Fruit fly (Drosophila melanogaster) whole organism, embryonic: Measurements from ENCODE around the gene temp.

Experiments
- Aef1 ChIP-seq: fragments of 200-800 bp; sonication (Bioruptor generic); IDR thresholded peaks from 3 replicates; pipeline ENCODE4 v1.3.6; 2022; ENCODE audit warnings: missing biosample characterization, missing genetic modification characterization
- Awh ChIP-seq: fragments of 200-800 bp; sonication (Bioruptor generic); IDR thresholded peaks from 2 replicates; pipeline ENCODE4, ENCODE4 v1.3.6; 2022; ENCODE audit warnings: missing biosample characterization, missing genetic modification characterization
- C15 ChIP-seq: fragments of 200-800 bp; sonication (Bioruptor generic); IDR thresholded peaks from 3 replicates; pipeline ENCODE4 v1.3.6; 2022; ENCODE audit warnings: missing biosample characterization, missing genetic modification characterization
- CG10209 ChIP-seq: fragments of 200-800 bp; sonication (Bioruptor generic); optimal IDR thresholded peaks from 3 replicates; lab custom pipeline; 2017; ENCODE audit warnings: missing biosample characterization, mild to moderate bottlenecking, missing genetic modification characterization, missing genetic modification reagents
- CG10321 ChIP-seq: fragments of 200-800 bp; sonication (Bioruptor generic); IDR thresholded peaks from 2 replicates; pipeline ENCODE4 v1.3.6; 2022; ENCODE audit warnings: missing biosample characterization, missing genetic modification characterization
- CG11247 ChIP-seq: fragments of 200-800 bp; sonication (Bioruptor generic); IDR thresholded peaks from 2 replicates; pipeline ENCODE4 v1.3.6; 2022; ENCODE audit warnings: missing biosample characterization, missing genetic modification characterization
- CG11504 ChIP-seq: fragments of 200-800 bp; sonication (Bioruptor generic); optimal IDR thresholded peaks from 3 replicates; lab custom pipeline; 2019; ENCODE audit warnings: missing biosample characterization, mild to moderate bottlenecking, missing genetic modification characterization, moderate library complexity
- CG11696 ChIP-seq: fragments of 200-800 bp; sonication (Bioruptor generic); IDR thresholded peaks from 2 replicates; pipeline ENCODE4 v1.3.6; 2022; ENCODE audit warnings: missing biosample characterization, missing genetic modification characterization
- CG13123 ChIP-seq: fragments of 200-800 bp; sonication (Bioruptor generic); optimal IDR thresholded peaks from 2 replicates; lab custom pipeline; 2016; ENCODE audit warnings: missing biosample characterization, missing genetic modification characterization
- CG13424 ChIP-seq: fragments of 200-800 bp; sonication (Bioruptor generic); optimal IDR thresholded peaks from 2 replicates; lab custom pipeline; 2019; ENCODE audit warnings: missing biosample characterization, mild to moderate bottlenecking, missing genetic modification characterization, moderate library complexity
- CG13894 ChIP-seq: fragments of 200-800 bp; sonication (Bioruptor generic); optimal IDR thresholded peaks from 3 replicates; lab custom pipeline; 2018; ENCODE audit warnings: missing biosample characterization, mild to moderate bottlenecking, missing genetic modification characterization, moderate library complexity
- CG14667 ChIP-seq: fragments of 200-800 bp; sonication (Bioruptor generic); IDR thresholded peaks from 2 replicates; pipeline ENCODE4 v1.3.6; 2022; ENCODE audit warnings: missing biosample characterization, missing genetic modification characterization
- CG14965 ChIP-seq: fragments of 200-800 bp; sonication (Bioruptor generic); optimal IDR thresholded peaks from 2 replicates; lab custom pipeline; 2016; ENCODE audit warnings: missing biosample characterization, missing genetic modification characterization, borderline replicate concordance
- CG1529 ChIP-seq: fragments of 200-800 bp; sonication (Bioruptor generic); optimal IDR thresholded peaks from 3 replicates; lab custom pipeline; 2018; ENCODE audit warnings: missing biosample characterization, missing genetic modification characterization
- CG15696 ChIP-seq: fragments of 200-800 bp; sonication (Bioruptor generic); optimal IDR thresholded peaks from 2 replicates; lab custom pipeline; 2019; ENCODE audit warnings: missing biosample characterization, mild to moderate bottlenecking, missing genetic modification characterization, moderate library complexity
- CG1792 ChIP-seq: fragments of 200-800 bp; sonication (Bioruptor generic); optimal IDR thresholded peaks from 2 replicates; lab custom pipeline; 2016; ENCODE audit warnings: missing biosample characterization, missing genetic modification characterization
- CG2120 ChIP-seq: fragments of 200-800 bp; sonication (Bioruptor generic); optimal IDR thresholded peaks from 3 replicates; lab custom pipeline; 2016; ENCODE audit warnings: missing biosample characterization, missing genetic modification characterization
- CG2129 ChIP-seq: fragments of 200-800 bp; sonication (Bioruptor generic); IDR thresholded peaks from 2 replicates; pipeline ENCODE4 v1.3.6; 2022; ENCODE audit warnings: missing biosample characterization, missing genetic modification characterization; ENCODE audit not compliant: partially characterized antibody
- CG2889 ChIP-seq: fragments of 200-800 bp; sonication (Bioruptor generic); IDR thresholded peaks from 3 replicates; pipeline ENCODE4 v1.3.6; 2022; ENCODE audit warnings: missing biosample characterization, missing genetic modification characterization
- CG4820 ChIP-seq: fragments of 200-800 bp; sonication (Bioruptor generic); optimal IDR thresholded peaks from 3 replicates; lab custom pipeline; 2016; ENCODE audit warnings: missing biosample characterization, missing genetic modification characterization
- CG5245 ChIP-seq: fragments of 200-800 bp; sonication (Bioruptor generic); optimal IDR thresholded peaks from 3 replicates; lab custom pipeline; 2016; ENCODE audit warnings: missing biosample characterization, missing genetic modification characterization
- CG7357 ChIP-seq: fragments of 200-800 bp; sonication (Bioruptor generic); IDR thresholded peaks from 3 replicates; pipeline ENCODE4 v1.3.6; 2022; ENCODE audit warnings: missing biosample characterization, missing genetic modification characterization
- CG8388 ChIP-seq: fragments of 200-800 bp; sonication (Bioruptor generic); optimal IDR thresholded peaks from 2 replicates; lab custom pipeline; 2019; ENCODE audit warnings: missing biosample characterization, mild to moderate bottlenecking, missing genetic modification characterization, moderate library complexity
- CG8944 ChIP-seq: fragments of 200-800 bp; sonication (Bioruptor generic); optimal IDR thresholded peaks from 3 replicates; lab custom pipeline; 2016; ENCODE audit warnings: missing biosample characterization, missing genetic modification characterization
- CTCF ChIP-seq: fragments of 200-800 bp; sonication (Bioruptor generic); optimal IDR thresholded peaks from 2 replicates; lab custom pipeline; 2017; ENCODE audit warnings: missing biosample characterization, mild to moderate bottlenecking, missing genetic modification characterization, moderate library complexity
- D19B ChIP-seq: fragments of 200-800 bp; sonication (Bioruptor generic); optimal IDR thresholded peaks from 2 replicates; lab custom pipeline; 2017; ENCODE audit warnings: missing biosample characterization, mild to moderate bottlenecking, missing genetic modification characterization
- Doc2 ChIP-seq: fragments of 200-800 bp; sonication (Bioruptor generic); IDR thresholded peaks from 2 replicates; pipeline ENCODE4 v1.3.6; 2022; ENCODE audit warnings: missing biosample characterization, missing genetic modification characterization
- Mad ChIP-seq: fragments of 200-800 bp; sonication (Bioruptor generic); optimal IDR thresholded peaks from 2 replicates; lab custom pipeline; 2016; ENCODE audit warnings: missing biosample characterization, missing genetic modification characterization
- Nf-YC ChIP-seq: fragments of 200-800 bp; optimal IDR thresholded peaks from 3 replicates; lab custom pipeline; 2019; ENCODE audit warnings: missing biosample characterization, mild to moderate bottlenecking, missing genetic modification characterization, moderate library complexity
- NfI ChIP-seq: fragments of 200-800 bp; sonication (Bioruptor generic); optimal IDR thresholded peaks from 3 replicates; lab custom pipeline; 2018; ENCODE audit warnings: missing biosample characterization, mild to moderate bottlenecking, missing genetic modification characterization, moderate library complexity
- Taf1 ChIP-seq: fragments of 200-800 bp; sonication (Bioruptor generic); IDR thresholded peaks from 2 replicates; pipeline ENCODE4 v1.3.6; 2022; ENCODE audit warnings: missing biosample characterization, missing genetic modification characterization
- YL-1 ChIP-seq: fragments of 200-800 bp; sonication (Bioruptor generic); optimal IDR thresholded peaks from 3 replicates; lab custom pipeline; 2017; ENCODE audit warnings: missing biosample characterization, mild to moderate bottlenecking, missing genetic modification characterization
- ara ChIP-seq: fragments of 200-800 bp; sonication (Bioruptor generic); IDR thresholded peaks from 2 replicates; pipeline ENCODE4 v1.3.6; 2022; ENCODE audit warnings: missing biosample characterization, missing genetic modification characterization
- fd64A ChIP-seq: fragments of 200-800 bp; sonication (Bioruptor generic); optimal IDR thresholded peaks from 3 replicates; lab custom pipeline; 2018; ENCODE audit warnings: missing biosample characterization, mild to moderate bottlenecking, missing genetic modification characterization
- gfzf ChIP-seq: fragments of 200-800 bp; sonication (Bioruptor generic); optimal IDR thresholded peaks from 2 replicates; lab custom pipeline; 2016; ENCODE audit warnings: missing biosample characterization, mild to moderate bottlenecking, missing genetic modification characterization, moderate library complexity
- gsb ChIP-seq: fragments of 200-800 bp; sonication (Bioruptor generic); IDR thresholded peaks from 2 replicates; pipeline ENCODE4 v1.3.6; 2022; ENCODE audit warnings: missing biosample characterization, missing genetic modification characterization
- inv ChIP-seq: fragments of 200-800 bp; sonication (Bioruptor generic); IDR thresholded peaks from 2 replicates; pipeline ENCODE4 v1.3.6; 2022; ENCODE audit warnings: missing biosample characterization, missing genetic modification characterization; ENCODE audit not compliant: partially characterized antibody
- jing ChIP-seq: fragments of 200-800 bp; sonication (Bioruptor generic); optimal IDR thresholded peaks from 2 replicates; lab custom pipeline; 2018; ENCODE audit warnings: missing biosample characterization, mild to moderate bottlenecking, missing genetic modification characterization
- kah ChIP-seq: fragments of 200-800 bp; sonication (Bioruptor generic); optimal IDR thresholded peaks from 2 replicates; lab custom pipeline; 2018; ENCODE audit warnings: missing biosample characterization, mild to moderate bottlenecking, missing genetic modification characterization
- ken ChIP-seq: fragments of 200-800 bp; sonication (Bioruptor generic); IDR thresholded peaks from 3 replicates; pipeline ENCODE4 v1.3.6; 2022; ENCODE audit warnings: missing biosample characterization, missing genetic modification characterization
- lmd ChIP-seq: fragments of 200-800 bp; sonication (Bioruptor generic); IDR thresholded peaks from 2 replicates; pipeline ENCODE4 v1.3.6; 2022; ENCODE audit warnings: missing biosample characterization, missing genetic modification characterization
- luna ChIP-seq: fragments of 200-800 bp; sonication (Bioruptor generic); optimal IDR thresholded peaks from 2 replicates; lab custom pipeline; 2016; ENCODE audit warnings: missing biosample characterization, missing genetic modification characterization
- oc ChIP-seq: fragments of 200-800 bp; sonication (Bioruptor generic); optimal IDR thresholded peaks from 2 replicates; lab custom pipeline; 2018; ENCODE audit warnings: missing biosample characterization, mild to moderate bottlenecking, missing genetic modification characterization, moderate library complexity
- pho ChIP-seq: fragments of 200-800 bp; sonication (Bioruptor generic); optimal IDR thresholded peaks from 2 replicates; lab custom pipeline; 2016; ENCODE audit warnings: missing biosample characterization, missing genetic modification characterization
- rib ChIP-seq: fragments of 200-800 bp; sonication (Bioruptor generic); IDR thresholded peaks from 2 replicates; pipeline ENCODE4 v1.3.6; 2022; ENCODE audit warnings: missing biosample characterization, missing genetic modification characterization
- row ChIP-seq: fragments of 200-800 bp; sonication (Bioruptor generic); IDR thresholded peaks from 3 replicates; pipeline ENCODE4 v1.3.6; 2022; ENCODE audit warnings: missing biosample characterization, missing genetic modification characterization
- unpg ChIP-seq: fragments of 200-800 bp; sonication (Bioruptor generic); optimal IDR thresholded peaks from 3 replicates; lab custom pipeline; 2018; ENCODE audit warnings: missing biosample characterization, mild to moderate bottlenecking, missing genetic modification characterization, moderate library complexity
- wdn ChIP-seq: fragments of 200-800 bp; sonication (Bioruptor generic); IDR thresholded peaks from 2 replicates; pipeline ENCODE4 v1.3.6; 2022; ENCODE audit warnings: missing biosample characterization, missing genetic modification characterization
- zen2 ChIP-seq: fragments of 200-800 bp; sonication (Bioruptor generic); IDR thresholded peaks from 3 replicates; pipeline ENCODE4 v1.3.6; 2022; ENCODE audit warnings: missing biosample characterization, missing genetic modification characterization; ENCODE audit not compliant: partially characterized antibody

The temp gene

dm6 chrX:2300293-2301068, 38.2 kb upstream of the temp start (continued):
- peak; percentile 94 for TF ChIP-seq row (GFP tag; lab: Robert Waterston, UW)
- peak; percentile 95 for TF ChIP-seq jing (GFP tag; lab: Kevin White, UChicago)
- peak; percentile 87 for TF ChIP-seq kah
- TF ChIP-seq CG8388 (GFP tag; lab: Kevin White, UChicago), result peak; percentile 94
- no peak for TF ChIP-seq inv (GFP tag; lab: Robert Waterston, UW)
- TF ChIP-seq rib (GFP tag; lab: Robert Waterston, UW), result peak; percentile 94
- TF ChIP-seq Nf-YC (tag; lab: Kevin White, UChicago), result peak; percentile 63
- TF ChIP-seq CG2120 (GFP tag; lab: Kevin White, UChicago), result peak; percentile 94
- TF ChIP-seq lmd (GFP tag; lab: Robert Waterston, UW), result peak; percentile 98
- TF ChIP-seq gfzf (GFP tag; lab: Kevin White, UChicago), result peak; percentile 4
- TF ChIP-seq CG4820 (GFP tag; lab: Kevin White, UChicago), result peak; percentile 89
- TF ChIP-seq C15, result peak; percentile 87; the same call in 2 of the 3 replicates
- peak; percentile 95 for TF ChIP-seq wdn (GFP tag; lab: Robert Waterston, UW)
- peak; percentile 97 for TF ChIP-seq unpg
- peak; percentile 98 for TF ChIP-seq Aef1 (GFP tag; lab: Robert Waterston, UW)
- peak; percentile 62 for TF ChIP-seq CTCF (GFP tag; lab: Kevin White, UChicago)
- TF ChIP-seq zen2 (GFP tag; lab: Robert Waterston, UW), result no peak
- TF ChIP-seq CG14667 (GFP tag; lab: Robert Waterston, UW), result peak; percentile 96
- peak; percentile 75 for TF ChIP-seq D19B (GFP tag; lab: Kevin White, UChicago)
- TF ChIP-seq ken (GFP tag; lab: Robert Waterston, UW), result peak; percentile 99
- TF ChIP-seq CG1529, result peak; percentile 96
- TF ChIP-seq CG7357 (GFP tag; lab: Robert Waterston, UW), result peak; percentile 89
- TF ChIP-seq CG15696 (tag; lab: Kevin White, UChicago), result peak; percentile 59
- peak; percentile 94 for TF ChIP-seq fd64A (GFP tag; lab: Kevin White, UChicago)
- TF ChIP-seq Mad (GFP tag; lab: Kevin White, UChicago), result peak; percentile 93
- peak; percentile 96 for TF ChIP-seq NfI (GFP tag; lab: Kevin White, UChicago)
- peak; percentile 96 for TF ChIP-seq CG11504
- TF ChIP-seq CG13894 (tag; lab: Kevin White, UChicago), result peak; percentile 34

DNA sequence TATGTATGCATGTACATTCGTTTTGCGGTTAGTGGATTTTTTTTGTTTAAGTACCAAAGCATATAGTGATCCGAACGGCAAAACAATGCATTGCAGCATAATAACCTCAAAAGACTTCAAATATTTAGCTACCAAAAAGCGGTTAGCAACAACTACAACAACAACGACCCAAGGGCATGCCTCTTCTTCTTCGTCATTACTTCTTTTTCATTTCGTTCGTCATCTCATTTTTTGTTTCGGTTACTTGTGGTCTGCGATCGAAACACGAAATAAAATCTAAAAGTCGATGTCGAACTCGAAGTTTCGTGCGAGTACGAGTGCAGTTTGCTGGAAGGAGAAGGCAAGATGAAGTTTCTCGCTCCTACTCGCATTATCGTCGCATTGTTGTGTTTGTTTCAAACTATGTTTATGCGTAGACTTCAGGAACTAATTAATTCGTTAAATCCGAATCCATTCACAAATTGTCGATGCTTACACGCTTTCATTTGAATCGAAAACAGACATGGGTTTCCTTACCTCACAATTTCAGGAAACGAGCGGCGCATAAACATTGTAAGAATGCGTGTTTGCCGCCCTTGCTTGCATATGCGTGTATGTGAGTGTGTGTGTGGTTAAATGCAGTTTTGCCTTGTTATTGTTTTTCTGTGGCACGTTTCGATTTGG, 36.5 kb upstream of the temp start:
- TF ChIP-seq CG14965 (GFP tag; lab: Kevin White, UChicago), result no peak
- no peak for TF ChIP-seq Taf1 (GFP tag; lab: Robert Waterston, UW)
- TF ChIP-seq pho (GFP tag; lab: Kevin White, UChicago), result no peak
- no peak for TF ChIP-seq CG2889 (GFP tag; lab: Robert Waterston, UW)
- peak; percentile 89 for TF ChIP-seq Awh
- peak; percentile 75 for TF ChIP-seq CG10209 (GFP tag; lab: Kevin White, UChicago)
- TF ChIP-seq CG2129 (GFP tag; lab: Robert Waterston, UW), result no peak
- TF ChIP-seq CG11696 (GFP tag; lab: Robert Waterston, UW), result peak; percentile 26; the same call in 1 of the 2 replicates
- TF ChIP-seq gsb (GFP tag; lab: Robert Waterston, UW), result no peak
- no peak for TF ChIP-seq luna (GFP tag; lab: Kevin White, UChicago)
- TF ChIP-seq CG5245 (GFP tag; lab: Kevin White, UChicago), result peak; percentile 59
- peak; percentile 70 for TF ChIP-seq CG8944
- peak; percentile 89 for TF ChIP-seq oc (tag; lab: Kevin White, UChicago)
- peak; percentile 80 for TF ChIP-seq CG13424 (tag; lab: Kevin White, UChicago)
- TF ChIP-seq CG11247, result peak; percentile 44; the same call in 1 of the 2 replicates
- peak; percentile 5 for TF ChIP-seq YL-1 (GFP tag; lab: Kevin White, UChicago)
- TF ChIP-seq CG13123 (GFP tag; lab: Kevin White, UChicago), result peak; percentile 60
- TF ChIP-seq ara, result peak; percentile 95
- peak; percentile 52 for TF ChIP-seq CG1792 (GFP tag; lab: Kevin White, UChicago)
- 0 out of 2 replicates have a peak, but pooled peaks have one; percentile 24 for TF ChIP-seq CG10321 (GFP tag; lab: Robert Waterston, UW)
- TF ChIP-seq Doc2, result no peak
